Worm (Caenorhabditis elegans) whole organism, L3 larva: Measurements from ENCODE around the gene rps-1.
A peak's percentile ranks its signal among the peaks of the same experiment; 100 is the strongest.

Experiments used
- R02D3.7 ChIP-seq: fragments of 150-350 bp; optimal IDR thresholded peaks from 2 replicates; lab custom pipeline; 2014; ENCODE audit warnings: missing biosample characterization, missing genetic modification characterization
- ZK546.5 ChIP-seq: sonication (generic microtip); optimal IDR thresholded peaks from 2 replicates; lab custom pipeline; 2017; ENCODE audit warnings: missing biosample characterization, missing genetic modification characterization
- ama-1 ChIP-seq: fragments of 150-350 bp; optimal IDR thresholded peaks from 2 replicates; lab custom pipeline; 2018
- ceh-28 ChIP-seq: fragments of 150-350 bp; optimal IDR thresholded peaks from 2 replicates; lab custom pipeline; 2014; ENCODE audit warnings: missing biosample characterization, missing genetic modification reagents, missing genetic modification characterization
- daf-12 ChIP-seq: fragments of 150-350 bp; optimal IDR thresholded peaks from 2 replicates; lab custom pipeline; 2014; ENCODE audit warnings: missing biosample characterization, missing genetic modification reagents, missing genetic modification characterization
- egl-5 ChIP-seq: fragments of 150-350 bp; optimal IDR thresholded peaks from 2 replicates; lab custom pipeline; 2017; ENCODE audit warnings: missing biosample characterization, missing genetic modification reagents, missing genetic modification characterization, inconsistent platforms
- elt-1 ChIP-seq: fragments of 150-350 bp; optimal IDR thresholded peaks from 2 replicates; lab custom pipeline; 2014; ENCODE audit warnings: missing biosample characterization, missing genetic modification characterization
- elt-2 ChIP-seq: sonication (generic microtip); optimal IDR thresholded peaks from 2 replicates; lab custom pipeline; 2016; ENCODE audit warnings: missing genetic modification reagents, mild to moderate bottlenecking, missing genetic modification characterization, missing compliant biosample characterization
- elt-3 ChIP-seq, 3 experiments: fragments of 150-350 bp in 1 of 3; sonication (generic microtip) in 2 of 3; optimal IDR thresholded peaks; 2 replicates in 2 of 3; 4 replicates in 1 of 3; lab custom pipeline; 2014 to 2017; ENCODE audit warnings: missing biosample characterization in 3 of 3, missing genetic modification characterization in 3 of 3
- eor-1 ChIP-seq, 2 experiments: fragments of 150-350 bp; optimal IDR thresholded peaks; 2 replicates each; lab custom pipeline; 2014 to 2018; ENCODE audit warnings: missing biosample characterization in 2 of 2, missing genetic modification characterization in 2 of 2
- fos-1 ChIP-seq: fragments of 150-350 bp; optimal IDR thresholded peaks from 2 replicates; lab custom pipeline; 2014; ENCODE audit warnings: missing biosample characterization, missing genetic modification characterization
- jun-1 ChIP-seq: fragments of 150-350 bp; optimal IDR thresholded peaks from 2 replicates; lab custom pipeline; 2014; ENCODE audit warnings: missing biosample characterization, missing genetic modification reagents, missing genetic modification characterization
- lin-15B ChIP-seq: fragments of 150-350 bp; optimal IDR thresholded peaks from 2 replicates; lab custom pipeline; 2014; ENCODE audit warnings: missing biosample characterization, missing genetic modification characterization
- lin-39 ChIP-seq: fragments of 150-350 bp; optimal IDR thresholded peaks from 2 replicates; lab custom pipeline; 2018; ENCODE audit warnings: missing biosample characterization, missing genetic modification reagents, missing genetic modification characterization
- lsy-12 ChIP-seq: sonication (generic microtip); optimal IDR thresholded peaks from 2 replicates; lab custom pipeline; 2016; ENCODE audit warnings: mild to moderate bottlenecking, missing genetic modification characterization, missing compliant biosample characterization
- mdl-1 ChIP-seq: fragments of 150-350 bp; optimal IDR thresholded peaks from 2 replicates; lab custom pipeline; 2014; ENCODE audit warnings: missing biosample characterization, missing genetic modification characterization
- mml-1 ChIP-seq: fragments of 150-350 bp; sonication (generic microtip); optimal IDR thresholded peaks from 3 replicates; lab custom pipeline; 2014; ENCODE audit warnings: missing biosample characterization, missing genetic modification characterization
- nfya-1 ChIP-seq: sonication (generic microtip); optimal IDR thresholded peaks from 2 replicates; lab custom pipeline; 2017; ENCODE audit warnings: missing genetic modification characterization, mild to moderate bottlenecking, missing compliant biosample characterization, antibody characterized with exemption, moderate library complexity; ENCODE audit not compliant: insufficient read depth
- nhr-12 ChIP-seq: fragments of 150-350 bp; optimal IDR thresholded peaks from 2 replicates; lab custom pipeline; 2014; ENCODE audit warnings: missing biosample characterization, missing genetic modification characterization
- nhr-23 ChIP-seq: fragments of 150-350 bp; optimal IDR thresholded peaks from 2 replicates; lab custom pipeline; 2014; ENCODE audit warnings: missing biosample characterization, missing genetic modification reagents, missing genetic modification characterization
- nhr-237 ChIP-seq: fragments of 150-350 bp; optimal IDR thresholded peaks from 2 replicates; lab custom pipeline; 2014; ENCODE audit warnings: missing biosample characterization, missing genetic modification characterization
- nhr-25 ChIP-seq: sonication (generic microtip); optimal IDR thresholded peaks from 2 replicates; lab custom pipeline; 2017; ENCODE audit warnings: missing biosample characterization, missing genetic modification characterization
- nhr-28 ChIP-seq: fragments of 150-350 bp; optimal IDR thresholded peaks from 2 replicates; lab custom pipeline; 2014; ENCODE audit warnings: missing biosample characterization, missing genetic modification characterization
- nhr-43 ChIP-seq: sonication (generic microtip); optimal IDR thresholded peaks from 2 replicates; lab custom pipeline; 2016; ENCODE audit warnings: mild to moderate bottlenecking, missing genetic modification characterization, missing compliant biosample characterization; ENCODE audit not compliant: poor library complexity, severe bottlenecking
- nhr-76 ChIP-seq: fragments of 150-350 bp; sonication (generic microtip); optimal IDR thresholded peaks from 5 replicates; lab custom pipeline; 2014; ENCODE audit warnings: missing biosample characterization, missing genetic modification characterization
- nhr-77 ChIP-seq: fragments of 150-350 bp; optimal IDR thresholded peaks from 2 replicates; lab custom pipeline; 2014; ENCODE audit warnings: missing biosample characterization, missing genetic modification characterization
- pha-4 ChIP-seq: fragments of 150-350 bp; optimal IDR thresholded peaks from 2 replicates; lab custom pipeline; 2014; ENCODE audit warnings: missing biosample characterization, missing genetic modification reagents, missing genetic modification characterization
- pqm-1 ChIP-seq: fragments of 150-350 bp; optimal IDR thresholded peaks from 2 replicates; lab custom pipeline; 2017; ENCODE audit warnings: missing biosample characterization, missing genetic modification characterization, inconsistent platforms
- skn-1 ChIP-seq: fragments of 150-350 bp; optimal IDR thresholded peaks from 2 replicates; lab custom pipeline; 2014; ENCODE audit warnings: missing biosample characterization, missing genetic modification characterization
- snpc-4 ChIP-seq: fragments of 150-350 bp; optimal IDR thresholded peaks from 2 replicates; lab custom pipeline; 2014; ENCODE audit warnings: missing biosample characterization, missing genetic modification characterization
- tbx-2 ChIP-seq: sonication (generic microtip); optimal IDR thresholded peaks from 2 replicates; lab custom pipeline; 2016; ENCODE audit warnings: mild to moderate bottlenecking, missing genetic modification characterization, missing compliant biosample characterization
- unc-39 ChIP-seq: sonication (generic microtip); optimal IDR thresholded peaks from 4 replicates; lab custom pipeline; 2017; ENCODE audit warnings: missing biosample characterization, missing genetic modification characterization
- zag-1 ChIP-seq: fragments of 150-350 bp; optimal IDR thresholded peaks from 2 replicates; lab custom pipeline; 2014; ENCODE audit warnings: missing biosample characterization, missing genetic modification characterization
- ztf-4 ChIP-seq: fragments of 150-350 bp; optimal IDR thresholded peaks from 2 replicates; lab custom pipeline; 2014; ENCODE audit warnings: missing biosample characterization, missing genetic modification characterization

The rps-1 gene

DNA sequence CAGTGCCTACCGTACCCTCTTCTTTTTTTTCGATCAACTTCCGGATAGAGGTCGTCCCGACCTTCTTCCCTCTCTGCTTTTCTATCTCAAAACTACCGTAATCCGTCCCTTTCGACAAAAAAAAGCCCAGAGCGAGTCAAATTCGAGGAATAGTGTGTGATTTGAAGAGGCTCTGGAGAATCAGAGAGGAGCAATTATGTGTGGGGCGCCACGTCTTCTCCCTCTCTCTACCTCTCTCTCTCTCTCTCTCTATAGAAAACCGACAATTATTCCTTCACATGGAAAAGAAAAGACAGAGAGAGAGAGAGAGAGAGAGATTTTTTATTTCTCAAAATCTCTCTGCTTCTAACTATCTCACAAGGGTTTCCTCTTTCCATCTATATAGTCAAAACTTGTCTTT is 19.1 kb upstream of the rps-1 start:
- TF ChIP-seq lin-15B (tag; lab: Kevin White, UChicago) (no peak), nfya-1 (tag; lab: Kevin White, UChicago) (peak; percentile 63), lsy-12 (no peak), pqm-1 (tag; lab: Kevin White, UChicago) (no peak), ztf-4 (no peak), nhr-76 (no peak), nhr-23 (tag; lab: Kevin White, UChicago) (peak; percentile 40), pha-4 (tag; lab: Kevin White, UChicago) (no peak), unc-39 (tag; lab: Kevin White, UChicago) (no peak), ama-1 (no peak), skn-1 (tag; lab: Kevin White, UChicago) (no peak), elt-3 (tag; optimal IDR thresholded peaks at IDR 0.05; lab: Kevin White, UChicago) (no peak), eor-1 (tag; optimal IDR thresholded peaks at IDR 0.05; lab: Kevin White, UChicago) (no peak), nhr-25 (tag; lab: Kevin White, UChicago) (peak; percentile 15), ZK546.5 (tag; lab: Kevin White, UChicago) (no peak), tbx-2 (tag; lab: Kevin White, UChicago) (no peak), elt-2 (tag; lab: Kevin White, UChicago) (no peak), R02D3.7 (tag; lab: Kevin White, UChicago) (no peak), nhr-43 (no peak), nhr-12 (tag; lab: Kevin White, UChicago) (no peak), daf-12 (tag; lab: Kevin White, UChicago) (no peak), mml-1 (tag; lab: Kevin White, UChicago) (no peak), nhr-77 (no peak), lin-39 (no peak)

DNA sequence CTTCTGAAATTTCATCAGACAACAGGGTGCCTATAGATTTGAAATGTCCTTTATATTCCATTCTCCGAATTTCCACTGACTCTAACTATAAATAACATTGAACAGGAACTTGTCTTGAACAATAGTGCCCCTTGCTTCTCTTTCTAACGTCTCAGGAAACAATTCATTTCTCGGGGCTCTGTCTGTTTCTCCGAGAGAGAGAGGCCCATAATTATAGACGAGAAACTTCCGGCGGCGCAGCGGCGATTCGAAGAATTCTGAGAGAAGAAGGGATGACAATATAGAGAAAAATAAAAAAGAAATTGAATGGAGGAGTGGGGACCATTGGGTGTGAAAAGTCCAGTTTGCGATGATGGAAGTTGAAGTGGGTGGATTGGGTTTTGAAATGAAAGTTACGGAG is 15.5 kb upstream of the rps-1 start:
- no peak for TF ChIP-seq eor-1 (tag; optimal IDR thresholded peaks at IDR 0.05; lab: Kevin White, UChicago)
- no peak for TF ChIP-seq zag-1 (tag; lab: Kevin White, UChicago)
- TF ChIP-seq lin-39, result peak; percentile 72
- peak; percentile 22 for TF ChIP-seq tbx-2 (tag; lab: Kevin White, UChicago)
- TF ChIP-seq pha-4 (tag; lab: Kevin White, UChicago), result no peak

DNA sequence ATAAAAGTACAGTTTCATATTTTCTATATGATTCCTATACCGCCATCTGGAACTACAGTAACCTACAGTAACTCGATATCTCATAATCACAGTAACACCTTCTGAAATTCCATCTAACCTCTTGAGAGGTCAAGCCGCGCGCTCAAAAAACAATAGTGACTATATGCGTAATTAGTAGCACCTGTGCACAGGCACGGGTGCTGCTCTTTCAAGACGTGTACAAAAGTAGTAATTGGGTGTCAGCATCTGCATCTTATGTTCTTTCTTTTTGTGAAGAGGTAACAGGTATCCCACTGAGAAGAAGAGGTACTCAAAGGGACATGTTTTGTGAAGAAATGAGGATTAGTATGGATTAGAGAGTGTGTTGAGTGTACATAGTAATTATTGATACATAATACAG is 14.4 kb upstream of the rps-1 start:
- no peak for TF ChIP-seq mdl-1
- no peak for TF ChIP-seq nhr-43
- no peak for TF ChIP-seq ceh-28
- no peak for TF ChIP-seq nhr-237
- no peak for TF ChIP-seq lsy-12
- no peak for TF ChIP-seq nfya-1 (tag; lab: Kevin White, UChicago)
- no peak for TF ChIP-seq fos-1 (tag; lab: Kevin White, UChicago)
- TF ChIP-seq eor-1 (tag; optimal IDR thresholded peaks at IDR 0.05; lab: Kevin White, UChicago), result no peak
- TF ChIP-seq jun-1 (tag; lab: Kevin White, UChicago), result no peak
- no peak for TF ChIP-seq nhr-28 (tag; lab: Kevin White, UChicago)
- TF ChIP-seq egl-5 (tag; lab: Kevin White, UChicago), result no peak

DNA sequence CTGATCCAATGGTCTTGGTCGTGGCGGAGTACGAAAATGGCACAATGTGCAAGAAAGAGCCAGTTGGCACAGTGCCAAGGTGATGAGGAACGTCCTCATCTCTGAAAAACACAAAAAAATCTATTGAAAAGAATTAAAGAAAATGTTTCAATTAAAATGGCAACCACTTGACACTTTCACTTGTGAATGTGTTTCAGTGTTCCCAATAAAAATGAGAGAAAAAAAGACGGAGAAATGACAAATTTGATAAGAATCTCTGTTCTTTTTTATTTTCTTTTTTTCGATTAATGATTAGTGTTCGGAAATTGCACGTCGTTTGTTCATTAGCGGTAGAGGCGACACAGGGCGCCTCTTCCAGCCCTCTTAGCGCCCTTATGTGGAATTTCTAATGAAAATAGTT is 8.4 kb upstream of the rps-1 start, which contains the start of gene ndg-4:
Gene ndg-4 (minus strand): TSS at position 101 of the 400 bp plus-strand sequence.
- TF ChIP-seq pha-4 (tag; lab: Kevin White, UChicago) (no peak), skn-1 (tag; lab: Kevin White, UChicago) (no peak), elt-1 (tag; lab: Kevin White, UChicago) (no peak), jun-1 (tag; lab: Kevin White, UChicago) (no peak), ceh-28 (no peak), snpc-4 (tag; lab: Kevin White, UChicago) (no peak), R02D3.7 (tag; lab: Kevin White, UChicago) (no peak)

DNA sequence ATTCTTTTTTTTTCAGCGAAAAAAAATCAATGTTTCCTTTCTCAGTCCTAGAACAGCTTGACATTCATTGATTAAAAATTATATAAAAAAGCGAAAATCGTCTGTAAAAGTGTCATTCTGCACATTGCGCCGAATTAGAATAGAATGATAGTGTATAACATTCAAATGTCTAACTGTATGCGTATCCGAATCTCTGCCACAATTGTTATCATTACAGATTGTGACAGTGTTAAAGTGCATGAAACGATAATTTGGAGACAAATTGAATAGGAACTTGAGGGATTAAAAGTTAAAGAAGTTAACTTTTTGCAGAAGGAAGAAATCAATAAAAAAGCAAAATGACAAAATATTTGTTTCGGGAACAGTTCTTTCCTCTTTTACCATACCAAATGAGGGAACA is 7.3 kb upstream of the rps-1 start:
- TF ChIP-seq pqm-1 (tag; lab: Kevin White, UChicago) (peak; percentile 6), lsy-12 (no peak), elt-2 (tag; lab: Kevin White, UChicago) (peak; percentile 64)
